Worm (Caenorhabditis elegans) whole organism, early embryonic: ENCODE results near the gene T13H5.1.

ENCODE experiments used
- B0310.2 ChIP-seq: sonication (generic microtip); optimal IDR thresholded peaks from 2 replicates; lab custom pipeline; 2016; ENCODE audit warnings: mild to moderate bottlenecking, missing genetic modification characterization, missing compliant biosample characterization
- F13C5.2 ChIP-seq: sonication (generic microtip); optimal IDR thresholded peaks from 2 replicates; lab custom pipeline; 2017; ENCODE audit warnings: mild to moderate bottlenecking, missing genetic modification characterization, inconsistent platforms, missing compliant biosample characterization
- aly-1 ChIP-seq: sonication (generic microtip); optimal IDR thresholded peaks from 2 replicates; lab custom pipeline; 2016; ENCODE audit warnings: missing genetic modification characterization, missing compliant biosample characterization
- ama-1 ChIP-seq: fragments of 150-350 bp; optimal IDR thresholded peaks from 2 replicates; lab custom pipeline; 2014
- ceh-13 ChIP-seq: fragments of 200-800 bp; sonication (Bioruptor generic); optimal IDR thresholded peaks from 2 replicates; lab custom pipeline; 2018; ENCODE audit warnings: mild to moderate bottlenecking, missing genetic modification characterization, missing compliant biosample characterization
- ceh-36 ChIP-seq: sonication (generic microtip); optimal IDR thresholded peaks from 2 replicates; lab custom pipeline; 2016; ENCODE audit warnings: missing genetic modification characterization, inconsistent platforms, missing compliant biosample characterization
- ets-7 ChIP-seq: sonication (generic microtip); optimal IDR thresholded peaks from 2 replicates; lab custom pipeline; 2016; ENCODE audit warnings: missing genotype, missing genetic modification characterization, missing compliant biosample characterization
- flt-1 ChIP-seq: fragments of 200-800 bp; sonication (Bioruptor generic); IDR thresholded peaks from 2 replicates; pipeline ENCODE4 v1.3.6; 2022; ENCODE audit warnings: missing genetic modification characterization, missing compliant biosample characterization
- hmbx-1 ChIP-seq: sonication (generic microtip); optimal IDR thresholded peaks from 2 replicates; lab custom pipeline; 2016; ENCODE audit warnings: mild to moderate bottlenecking, missing genetic modification characterization, missing compliant biosample characterization
- hmg-4 ChIP-seq: fragments of 200-800 bp; sonication (Bioruptor generic); optimal IDR thresholded peaks from 2 replicates; lab custom pipeline; 2018; ENCODE audit warnings: mild to moderate bottlenecking, missing genetic modification characterization, missing compliant biosample characterization
- hnd-1 ChIP-seq: sonication (generic microtip); optimal IDR thresholded peaks from 2 replicates; lab custom pipeline; 2016; ENCODE audit warnings: missing genetic modification characterization, missing compliant biosample characterization
- pes-1 ChIP-seq: fragments of 200-800 bp; sonication (Bioruptor generic); IDR thresholded peaks from 2 replicates; pipeline ENCODE4 v1.3.6; 2022; ENCODE audit warnings: missing genetic modification reagents, missing genetic modification characterization, missing compliant biosample characterization
- scrt-1 ChIP-seq: fragments of 200-800 bp; sonication (Bioruptor generic); IDR thresholded peaks from 2 replicates; pipeline ENCODE4 v1.3.6; 2022; ENCODE audit warnings: missing genetic modification characterization, missing compliant biosample characterization
- sea-1 ChIP-seq: fragments of 200-800 bp; sonication (Bioruptor generic); conservative IDR thresholded peaks from 2 replicates; pipeline ENCODE4 v1.3.6; 2022; ENCODE audit warnings: missing genetic modification characterization, missing compliant biosample characterization
- tbx-11 ChIP-seq: fragments of 200-800 bp; sonication (Bioruptor generic); IDR thresholded peaks from 2 replicates; pipeline ENCODE4 v1.3.6; 2022; ENCODE audit warnings: missing genetic modification characterization, missing compliant biosample characterization
- tbx-37 ChIP-seq: fragments of 200-800 bp; sonication (Bioruptor generic); conservative IDR thresholded peaks from 2 replicates; pipeline ENCODE4 v1.3.6; 2022; ENCODE audit warnings: missing genetic modification reagents, missing genetic modification characterization, missing compliant biosample characterization
- tra-4 ChIP-seq: sonication (generic microtip); optimal IDR thresholded peaks from 2 replicates; lab custom pipeline; 2017; ENCODE audit warnings: missing genetic modification characterization, missing compliant biosample characterization

The T13H5.1 gene

DNA sequence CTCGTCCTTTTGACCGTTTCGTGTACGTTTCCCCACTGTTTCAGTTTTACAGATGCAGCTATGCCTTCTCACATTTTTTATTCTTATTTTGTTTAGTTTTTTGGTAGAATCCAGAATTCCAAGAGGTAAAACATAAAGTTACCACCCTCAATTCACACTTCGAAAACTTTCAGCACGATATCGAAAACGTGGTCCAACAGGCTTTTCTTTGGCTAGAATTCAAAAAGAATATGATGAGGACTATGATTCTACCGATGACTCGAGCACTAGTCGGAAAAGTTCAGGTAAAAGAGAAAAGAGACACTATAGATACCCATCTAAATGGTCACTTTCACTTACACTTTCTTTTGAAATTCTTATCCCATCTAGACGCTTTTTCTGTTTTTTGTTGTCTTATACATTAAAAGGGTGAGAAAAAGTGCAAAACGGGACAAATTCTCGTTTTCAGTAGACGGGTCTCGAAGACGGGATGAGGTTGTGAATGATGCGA is 14.6 kb downstream of the T13H5.1 start, which contains the start of gene M05D6.9:
M05D6.9 (plus strand) TSS at position 51 of the 490 bp plus-strand sequence.
- no peak for TF ChIP-seq pes-1 (GFP tag; lab: Robert Waterston, UW)
- no peak for TF ChIP-seq aly-1 (tag; lab: Kevin White, UChicago)

DNA sequence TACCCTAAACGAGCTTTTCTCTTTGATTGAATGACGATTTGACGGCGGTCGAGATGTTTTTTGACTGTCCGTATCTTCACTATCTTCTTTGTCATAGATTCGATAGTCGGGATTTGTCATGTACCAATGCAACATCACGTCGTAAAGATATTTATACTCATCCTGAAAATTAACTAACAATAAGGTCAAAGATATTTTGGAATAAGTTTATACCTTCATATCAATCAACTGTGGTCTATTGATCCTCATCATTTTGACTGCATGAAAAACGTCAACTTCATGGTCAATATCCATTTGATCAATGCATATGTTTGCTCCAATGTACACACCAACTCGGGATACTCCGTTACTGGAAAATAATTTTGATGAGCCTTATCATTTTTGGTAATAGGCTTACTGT is 20.7 kb downstream of the T13H5.1 start:
- TF ChIP-seq tra-4 (tag; lab: Kevin White, UChicago) = no peak
- no peak for TF ChIP-seq scrt-1 (GFP tag; lab: Robert Waterston, UW)
- no peak for TF ChIP-seq ceh-13 (GFP tag; lab: Kevin White, UChicago)
- no peak for TF ChIP-seq ets-7 (tag; lab: Kevin White, UChicago)
- no peak for TF ChIP-seq hmg-4 (GFP tag; lab: Kevin White, UChicago)
- no peak for TF ChIP-seq flt-1
- no peak for TF ChIP-seq pes-1 (GFP tag; lab: Robert Waterston, UW)
- no peak for TF ChIP-seq ceh-36 (tag; lab: Kevin White, UChicago)
- no peak for TF ChIP-seq tbx-37 (GFP tag; lab: Robert Waterston, UW)
- TF ChIP-seq hmbx-1 = no peak
- no peak for TF ChIP-seq sea-1 (GFP tag; lab: Robert Waterston, UW)
- no peak for TF ChIP-seq tbx-11
- TF ChIP-seq aly-1 (tag; lab: Kevin White, UChicago) = no peak
- TF ChIP-seq ama-1 = no peak
- TF ChIP-seq B0310.2 (tag; lab: Kevin White, UChicago) = no peak
- TF ChIP-seq F13C5.2 (tag; lab: Kevin White, UChicago) = no peak
- TF ChIP-seq hnd-1 (tag; lab: Kevin White, UChicago) = no peak

DNA sequence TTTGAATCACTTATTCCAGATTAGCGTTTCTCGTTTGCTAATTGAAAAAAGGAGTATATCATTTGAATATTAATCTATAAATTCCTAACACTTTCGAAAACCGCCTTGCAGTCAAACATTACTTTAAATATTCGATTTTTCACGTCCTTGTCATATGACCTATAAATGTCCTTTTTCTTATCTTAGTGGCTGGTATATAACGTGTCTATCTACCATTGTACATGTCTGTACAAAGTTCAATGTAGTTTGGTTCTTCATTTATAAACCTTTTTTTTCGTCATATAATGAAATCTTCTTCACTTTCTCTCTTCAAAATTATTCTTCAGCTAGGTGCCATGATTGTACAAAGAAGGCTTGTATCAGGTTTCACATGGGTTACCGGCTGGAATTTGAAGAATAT is 23.3 kb downstream of the T13H5.1 start, which contains the start of gene gbh-2:
gbh-2 (plus strand) TSS at position 277 of the 400 bp plus-strand sequence.
- no peak for TF ChIP-seq ets-7 (tag; lab: Kevin White, UChicago)

DNA sequence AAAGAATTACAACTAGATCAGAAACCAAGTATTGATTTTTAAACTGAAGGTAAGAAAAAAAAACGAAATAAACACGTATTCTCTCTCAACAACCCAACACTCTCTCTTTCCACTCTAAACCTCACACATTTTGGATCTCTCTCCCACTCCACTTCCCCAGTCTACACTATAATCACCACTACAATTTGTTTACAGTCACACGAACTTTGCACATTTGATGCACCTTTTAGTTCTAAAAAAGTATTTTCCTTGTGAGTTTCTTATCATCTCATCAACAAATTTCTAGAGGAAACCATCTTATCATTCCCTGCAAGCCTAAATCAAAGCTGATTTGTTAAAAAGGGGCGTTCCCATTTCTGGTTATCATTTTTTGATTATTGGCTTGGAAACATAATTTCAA is 24.3 kb downstream of the T13H5.1 start:
- TF ChIP-seq hmbx-1 (no peak), hnd-1 (tag; lab: Kevin White, UChicago) (no peak), ama-1 (no peak), tbx-37 (GFP tag; lab: Robert Waterston, UW) (no peak), pes-1 (GFP tag; lab: Robert Waterston, UW) (no peak), hmg-4 (GFP tag; lab: Kevin White, UChicago) (no peak), aly-1 (tag; lab: Kevin White, UChicago) (no peak), F13C5.2 (tag; lab: Kevin White, UChicago) (no peak), tra-4 (tag; lab: Kevin White, UChicago) (no peak), sea-1 (GFP tag; lab: Robert Waterston, UW) (no peak), ets-7 (tag; lab: Kevin White, UChicago) (no peak), B0310.2 (tag; lab: Kevin White, UChicago) (no peak), ceh-13 (GFP tag; lab: Kevin White, UChicago) (no peak), flt-1 (no peak), tbx-11 (no peak), ceh-36 (tag; lab: Kevin White, UChicago) (no peak), scrt-1 (GFP tag; lab: Robert Waterston, UW) (no peak)

DNA sequence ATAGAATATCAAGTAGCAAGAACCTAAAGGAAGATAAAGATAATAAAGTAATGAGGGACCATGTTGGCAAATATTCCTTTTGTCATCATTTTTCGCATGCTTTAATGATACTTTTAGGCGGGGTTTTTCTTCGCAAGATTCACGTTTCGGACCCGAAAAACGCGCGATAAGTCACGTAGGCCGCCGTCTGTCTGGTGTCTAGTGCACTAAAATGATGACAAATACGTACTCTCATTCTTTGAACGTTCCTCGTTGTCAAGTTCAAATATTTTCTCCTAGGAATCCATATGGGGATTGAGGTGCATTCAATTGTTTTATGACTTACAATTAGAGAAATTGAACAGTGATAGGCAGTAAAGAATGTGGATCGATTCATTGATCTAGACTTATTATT is 25.1 kb downstream of the T13H5.1 start, which contains the start of gene taap-1:
taap-1 (minus strand) TSS at position 79 of the 394 bp plus-strand sequence.
- TF ChIP-seq hmbx-1 = no peak
- no peak for TF ChIP-seq scrt-1 (GFP tag; lab: Robert Waterston, UW)
- no peak for TF ChIP-seq ets-7 (tag; lab: Kevin White, UChicago)
- no peak for TF ChIP-seq aly-1 (tag; lab: Kevin White, UChicago)

DNA sequence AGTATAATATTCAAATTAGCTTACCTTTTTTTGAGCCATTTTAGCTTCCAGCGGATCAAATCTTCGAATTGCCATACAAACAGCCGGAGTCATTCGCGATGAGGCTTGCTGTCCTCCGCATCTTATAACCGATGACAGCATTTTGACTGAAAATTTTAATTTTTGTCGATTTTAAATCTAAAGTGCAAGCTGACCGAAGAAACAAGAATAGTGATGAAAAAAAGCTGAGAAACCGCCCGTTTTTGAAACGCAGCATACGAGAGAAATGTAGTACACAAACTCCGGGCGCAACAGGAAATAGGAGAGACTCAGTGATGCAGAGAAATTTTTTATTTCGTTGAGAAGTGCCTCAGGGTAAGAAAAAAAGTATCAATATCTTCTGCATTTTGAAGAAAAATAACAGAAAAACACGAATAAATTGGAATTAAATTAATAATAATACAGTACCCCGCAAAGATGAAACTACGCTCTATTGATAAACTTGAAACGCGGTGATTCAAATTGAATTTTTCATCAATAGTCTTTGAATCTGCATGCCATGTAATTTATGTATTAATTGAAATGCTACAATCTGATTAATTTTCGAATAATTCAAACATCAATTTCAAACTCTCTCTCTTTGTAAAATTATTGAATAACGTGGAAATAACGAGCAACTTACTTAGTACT is 25.6 kb downstream of the T13H5.1 start:
- TF ChIP-seq tbx-11 (no peak), hmg-4 (GFP tag; lab: Kevin White, UChicago) (no peak), pes-1 (GFP tag; lab: Robert Waterston, UW) (no peak), F13C5.2 (tag; lab: Kevin White, UChicago) (no peak), flt-1 (no peak), ceh-36 (tag; lab: Kevin White, UChicago) (no peak), sea-1 (GFP tag; lab: Robert Waterston, UW) (no peak), ceh-13 (GFP tag; lab: Kevin White, UChicago) (no peak)

DNA sequence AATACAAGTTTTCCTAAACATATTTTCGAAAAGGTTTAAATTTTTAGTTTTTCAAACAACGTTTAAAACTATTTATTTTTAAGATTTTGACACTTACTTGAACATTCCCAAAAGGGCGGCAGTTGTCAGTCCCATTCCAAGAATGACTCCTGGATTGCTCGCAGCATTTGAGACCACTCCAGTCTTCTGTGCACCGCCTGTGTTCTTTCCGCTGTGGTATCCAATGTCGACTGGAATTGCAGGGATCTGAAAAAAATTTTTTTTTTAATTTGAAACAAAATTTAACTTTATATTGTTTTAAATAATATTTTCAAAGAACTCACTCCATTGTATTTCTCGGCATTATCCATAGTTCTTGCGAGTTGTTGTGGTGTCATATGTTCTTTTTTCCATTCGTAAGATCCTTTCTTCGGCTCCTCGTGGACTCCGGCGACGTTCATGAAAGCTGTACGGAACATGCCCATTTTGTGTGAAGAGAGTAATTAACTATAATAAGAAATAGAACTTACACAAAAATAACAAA is 27.1 kb downstream of the T13H5.1 start, which contains the start of gene M05D6.5:
M05D6.5 (minus strand) TSS at position 473 of the 523 bp plus-strand sequence.
- no peak for TF ChIP-seq ceh-36 (tag; lab: Kevin White, UChicago)
- no peak for TF ChIP-seq tra-4 (tag; lab: Kevin White, UChicago)
- TF ChIP-seq hnd-1 (tag; lab: Kevin White, UChicago) = no peak
- TF ChIP-seq pes-1 (GFP tag; lab: Robert Waterston, UW) = no peak
- no peak for TF ChIP-seq B0310.2 (tag; lab: Kevin White, UChicago)
- no peak for TF ChIP-seq ama-1
- TF ChIP-seq ceh-13 (GFP tag; lab: Kevin White, UChicago) = no peak
- no peak for TF ChIP-seq hmg-4 (GFP tag; lab: Kevin White, UChicago)
- TF ChIP-seq ets-7 (tag; lab: Kevin White, UChicago) = no peak
